Fruit fly (Drosophila melanogaster) S2 (cell line): ENCODE results near the gene Nup154.

Experiments
- CG8478 ChIP-seq: fragments of >200 bp; optimal IDR thresholded peaks from 2 replicates; lab custom pipeline; 2018
- CTCF ChIP-seq, 2 experiments: fragments of >200 bp; optimal IDR thresholded peaks; 2 replicates each; lab custom pipeline; 2018

- TF ChIP-seq CG8478 (lab: Kevin White, UChicago) = no peak
- no peak for TF ChIP-seq CTCF (optimal IDR thresholded peaks at IDR 0.05; lab: Kevin White, UChicago)
Observed at dm6 chr2L:11041785-11042184, 37.2 kb downstream of the Nup154 start.
